Fruit fly (Drosophila melanogaster) whole organism, wandering third instar larva: ENCODE measurements around the gene Or98a.

Experiments used
- Abd-B ChIP-seq: fragments of >200 bp; optimal IDR thresholded peaks from 2 replicates; lab custom pipeline; 2017; ENCODE audit warnings: missing biosample characterization, missing genetic modification characterization
- CG32264 ChIP-seq: fragments of 200-800 bp; sonication (Bioruptor generic); optimal IDR thresholded peaks from 2 replicates; lab custom pipeline; 2016; ENCODE audit warnings: missing biosample characterization, missing genetic modification characterization
- CG9705 ChIP-seq: fragments of 200-800 bp; sonication (Bioruptor generic); optimal IDR thresholded peaks from 2 replicates; lab custom pipeline; 2018; ENCODE audit warnings: missing biosample characterization, mild to moderate bottlenecking, missing genetic modification characterization
- CrebA ChIP-seq: fragments of 200-800 bp; sonication (Bioruptor generic); optimal IDR thresholded peaks from 2 replicates; lab custom pipeline; 2016; ENCODE audit warnings: missing biosample characterization, mild to moderate bottlenecking, missing genetic modification characterization, borderline replicate concordance
- Dfd ChIP-seq: fragments of >200 bp; optimal IDR thresholded peaks from 2 replicates; lab custom pipeline; 2017; ENCODE audit warnings: missing biosample characterization, missing genetic modification characterization
- Dif ChIP-seq: fragments of 200-275, 200-300 bp; sonication (Bioruptor generic); optimal IDR thresholded peaks from 2 replicates; lab custom pipeline; 2018; ENCODE audit warnings: missing biosample characterization, missing genetic modification characterization; ENCODE audit not compliant: partially characterized antibody
- GATAd ChIP-seq: sonication (Bioruptor generic); optimal IDR thresholded peaks from 2 replicates; lab custom pipeline; 2016; ENCODE audit warnings: missing biosample characterization, missing genetic modification characterization
- HLH106 ChIP-seq: fragments of 200-800 bp; optimal IDR thresholded peaks from 3 replicates; lab custom pipeline; 2019; ENCODE audit warnings: missing biosample characterization, mild to moderate bottlenecking, missing genetic modification characterization, moderate library complexity
- Hnf4 ChIP-seq: fragments of 200-800 bp; sonication (Bioruptor generic); optimal IDR thresholded peaks from 2 replicates; lab custom pipeline; 2016; ENCODE audit warnings: missing biosample characterization, mild to moderate bottlenecking, missing genetic modification characterization
- Hr78 ChIP-seq: fragments of >200 bp; optimal IDR thresholded peaks from 2 replicates; lab custom pipeline; 2017; ENCODE audit warnings: missing biosample characterization, missing genetic modification characterization
- Hr83 ChIP-seq: fragments of 200-300 bp; sonication (Bioruptor generic); optimal IDR thresholded peaks from 2 replicates; lab custom pipeline; 2016; ENCODE audit warnings: missing biosample characterization, mild to moderate bottlenecking, missing genetic modification characterization, moderate library complexity; ENCODE audit not compliant: poor library complexity, severe bottlenecking
- Jra ChIP-seq: sonication (Bioruptor generic); optimal IDR thresholded peaks from 2 replicates; lab custom pipeline; 2016; ENCODE audit warnings: missing biosample characterization, missing genetic modification characterization
- Mio ChIP-seq: sonication (Bioruptor generic); optimal IDR thresholded peaks from 2 replicates; lab custom pipeline; 2016; ENCODE audit warnings: missing biosample characterization, missing genetic modification characterization
- Myc ChIP-seq: fragments of >200 bp; optimal IDR thresholded peaks from 2 replicates; lab custom pipeline; 2017
- N ChIP-seq: fragments of >200 bp; optimal IDR thresholded peaks from 2 replicates; lab custom pipeline; 2018; ENCODE audit warnings: missing biosample characterization, missing external identifiers, missing genetic modification characterization
- OdsH ChIP-seq: fragments of 200-800 bp; sonication (Bioruptor generic); optimal IDR thresholded peaks from 2 replicates; lab custom pipeline; 2016; ENCODE audit warnings: missing biosample characterization, mild to moderate bottlenecking, missing genetic modification characterization
- Rel ChIP-seq, 2 experiments: fragments of 200-800 bp; sonication (Bioruptor generic) in 1 of 2; optimal IDR thresholded peaks; 2 replicates in 1 of 2; 3 replicates in 1 of 2; lab custom pipeline; 2016 to 2019; ENCODE audit warnings: mild to moderate bottlenecking in 2 of 2, missing biosample characterization in 2 of 2, missing genetic modification characterization in 2 of 2, moderate library complexity in 1 of 2
- Sp1 ChIP-seq: fragments of 200-800 bp; sonication (Bioruptor generic); optimal IDR thresholded peaks from 3 replicates; lab custom pipeline; 2019; ENCODE audit warnings: missing biosample characterization, mild to moderate bottlenecking, missing genetic modification characterization, moderate library complexity
- Vsx2 ChIP-seq: fragments of 200-300, 225-300 bp; sonication (Bioruptor generic); optimal IDR thresholded peaks from 2 replicates; lab custom pipeline; 2018; ENCODE audit warnings: missing biosample characterization, missing genetic modification characterization; ENCODE audit not compliant: partially characterized antibody
- br ChIP-seq: fragments of 200-800 bp; sonication (Bioruptor generic); optimal IDR thresholded peaks from 2 replicates; lab custom pipeline; 2016; ENCODE audit warnings: missing biosample characterization, missing genetic modification characterization
- dl ChIP-seq, 2 experiments: fragments of 175-275, 200-275 bp in 1 of 2; fragments of 200-275 bp in 1 of 2; sonication (Bioruptor generic); optimal IDR thresholded peaks; lab custom pipeline; 2018; ENCODE audit warnings: mild to moderate bottlenecking in 2 of 2, missing biosample characterization in 2 of 2, missing genetic modification characterization in 2 of 2, moderate library complexity in 2 of 2; ENCODE audit not compliant: partially characterized antibody in 2 of 2, insufficient read depth in 1 of 2
- dsf ChIP-seq: sonication (Bioruptor generic); optimal IDR thresholded peaks from 2 replicates; lab custom pipeline; 2016; ENCODE audit warnings: missing biosample characterization, missing genetic modification characterization, borderline replicate concordance
- ey ChIP-seq: fragments of 200-800 bp; sonication (Bioruptor generic); optimal IDR thresholded peaks from 2 replicates; lab custom pipeline; 2016; ENCODE audit warnings: missing biosample characterization, missing genetic modification characterization
- foxo ChIP-seq, 2 experiments: fragments of 200-800 bp; sonication (Bioruptor generic); optimal IDR thresholded peaks; 2 replicates in 1 of 2; 3 replicates in 1 of 2; lab custom pipeline; 2016 to 2017; ENCODE audit warnings: missing biosample characterization in 2 of 2, missing genetic modification characterization in 2 of 2
- fru ChIP-seq: fragments of 200-800 bp; sonication (Bioruptor generic); optimal IDR thresholded peaks from 3 replicates; lab custom pipeline; 2016; ENCODE audit warnings: missing biosample characterization, mild to moderate bottlenecking, missing genetic modification characterization
- h ChIP-seq: fragments of 200-800 bp; sonication (Bioruptor generic); optimal IDR thresholded peaks from 3 replicates; lab custom pipeline; 2016; ENCODE audit warnings: missing biosample characterization, mild to moderate bottlenecking, missing genetic modification characterization
- jim ChIP-seq: fragments of 175-275, 200-325 bp; sonication (Bioruptor generic); optimal IDR thresholded peaks from 2 replicates; lab custom pipeline; 2016; ENCODE audit warnings: missing biosample characterization, mild to moderate bottlenecking, missing genetic modification characterization
- lola ChIP-seq: fragments of >200 bp; optimal IDR thresholded peaks from 2 replicates; lab custom pipeline; 2017; ENCODE audit warnings: missing biosample characterization, missing genetic modification characterization
- pan ChIP-seq: fragments of >200 bp; optimal IDR thresholded peaks from 2 replicates; lab custom pipeline; 2017
- psq ChIP-seq: fragments of 200-800 bp; sonication (Bioruptor generic); optimal IDR thresholded peaks from 3 replicates; lab custom pipeline; 2017; ENCODE audit warnings: missing biosample characterization, mild to moderate bottlenecking, missing genetic modification characterization, moderate library complexity
- rgr ChIP-seq: fragments of 200-800 bp; sonication (Bioruptor generic); optimal IDR thresholded peaks from 3 replicates; lab custom pipeline; 2016; ENCODE audit warnings: missing biosample characterization, mild to moderate bottlenecking, missing genetic modification characterization
- sage ChIP-seq: fragments of 200-800 bp; sonication (Bioruptor generic); optimal IDR thresholded peaks from 2 replicates; lab custom pipeline; 2016; ENCODE audit warnings: missing biosample characterization, mild to moderate bottlenecking, missing genetic modification characterization
- sv ChIP-seq: fragments of 200-800 bp; sonication (Bioruptor generic); optimal IDR thresholded peaks from 3 replicates; lab custom pipeline; 2016; ENCODE audit warnings: missing biosample characterization, missing genetic modification characterization
- tai ChIP-seq: sonication (Bioruptor generic); optimal IDR thresholded peaks from 2 replicates; lab custom pipeline; 2016; ENCODE audit warnings: missing biosample characterization, missing genetic modification characterization
- usp ChIP-seq: fragments of >200 bp; optimal IDR thresholded peaks from 2 replicates; lab custom pipeline; 2017; ENCODE audit warnings: missing biosample characterization, missing genetic modification characterization
- woc ChIP-seq: sonication (Bioruptor generic); optimal IDR thresholded peaks from 2 replicates; lab custom pipeline; 2016; ENCODE audit warnings: missing biosample characterization, mild to moderate bottlenecking, missing genetic modification characterization

The Or98a gene

dm6 chr3R:27845650-27846049, at the start of gene Or98a:
Or98a (plus strand) TSS chr3R:27845950.
- TF ChIP-seq N (GFP tag; lab: Kevin White, UChicago): no peak
- TF ChIP-seq Hnf4 (GFP tag; lab: Kevin White, UChicago): no peak
- TF ChIP-seq Sp1: no peak
- no peak for TF ChIP-seq dl (GFP tag; optimal IDR thresholded peaks at IDR 0.05; lab: Kevin White, UChicago; ENCODE audit: insufficient read depth in 1 of 2, partially characterized antibody in 2 of 2)

- no peak for TF ChIP-seq foxo (GFP tag; optimal IDR thresholded peaks at IDR 0.05; lab: Kevin White, UChicago)
- TF ChIP-seq br (GFP tag; lab: Kevin White, UChicago): no peak
- TF ChIP-seq h (GFP tag; lab: Kevin White, UChicago): no peak
- TF ChIP-seq, all 38 proteins: peak for 0
Measured at dm6 chr3R:27813251-27813650, 32.5 kb upstream of the Or98a start.

dm6 chr3R:27826188-27826587, 19.6 kb upstream of the Or98a start:
- peak in 1 of 2 experiments; percentile 38 for TF ChIP-seq foxo (GFP tag; optimal IDR thresholded peaks at IDR 0.05; lab: Kevin White, UChicago)
- TF ChIP-seq sv (GFP tag; lab: Kevin White, UChicago): no peak
- no peak for TF ChIP-seq Hr83 (GFP tag; lab: Kevin White, UChicago)
- no peak for TF ChIP-seq Vsx2 (GFP tag; lab: Kevin White, UChicago)
- no peak for TF ChIP-seq br (GFP tag; lab: Kevin White, UChicago)
- TF ChIP-seq OdsH: peak; percentile 27
- no peak for TF ChIP-seq dsf (GFP tag; lab: Kevin White, UChicago)
- TF ChIP-seq woc (GFP tag; lab: Kevin White, UChicago): no peak
- TF ChIP-seq jim (GFP tag; lab: Kevin White, UChicago): no peak
- peak; percentile 11 for TF ChIP-seq HLH106 (tag; lab: Kevin White, UChicago)
- TF ChIP-seq h (GFP tag; lab: Kevin White, UChicago): peak; percentile 24
- TF ChIP-seq Rel (GFP tag; optimal IDR thresholded peaks at IDR 0.05; lab: Kevin White, UChicago): no peak
- TF ChIP-seq Rel (tag; optimal IDR thresholded peaks at IDR 0.05; lab: Kevin White, UChicago): no peak
- no peak for TF ChIP-seq Myc (lab: Kevin White, UChicago)
- peak; percentile 11 for TF ChIP-seq Sp1
- no peak for TF ChIP-seq CG9705
- no peak for TF ChIP-seq GATAd (GFP tag; lab: Kevin White, UChicago)
- no peak for TF ChIP-seq psq (GFP tag; lab: Kevin White, UChicago)
- TF ChIP-seq Hnf4 (GFP tag; lab: Kevin White, UChicago): no peak
- no peak for TF ChIP-seq tai (GFP tag; lab: Kevin White, UChicago)
- TF ChIP-seq Hr78: no peak
- no peak for TF ChIP-seq CrebA (GFP tag; lab: Kevin White, UChicago)
- TF ChIP-seq fru (GFP tag; lab: Kevin White, UChicago): peak; percentile 27
- no peak for TF ChIP-seq rgr
- no peak for TF ChIP-seq lola
- no peak for TF ChIP-seq usp
- TF ChIP-seq dl (GFP tag; optimal IDR thresholded peaks at IDR 0.05; lab: Kevin White, UChicago; ENCODE audit: insufficient read depth in 1 of 2, partially characterized antibody in 2 of 2): no peak
- no peak for TF ChIP-seq pan (lab: Kevin White, UChicago)
- no peak for TF ChIP-seq sage (GFP tag; lab: Kevin White, UChicago)
- no peak for TF ChIP-seq CG32264 (GFP tag; lab: Kevin White, UChicago)
- no peak for TF ChIP-seq Jra
- no peak for TF ChIP-seq Dif (GFP tag; lab: Kevin White, UChicago)
- TF ChIP-seq Dfd: no peak
- TF ChIP-seq Abd-B (GFP tag; lab: Kevin White, UChicago): no peak
- peak; percentile 10 for TF ChIP-seq ey (GFP tag; lab: Kevin White, UChicago)
- TF ChIP-seq N (GFP tag; lab: Kevin White, UChicago): no peak
- TF ChIP-seq, all 38 proteins: peak for 7

dm6 chr3R:27843809-27844208, 1.9 kb upstream of the Or98a start:
- no peak for TF ChIP-seq Mio
- no peak for TF ChIP-seq Abd-B (GFP tag; lab: Kevin White, UChicago)
- no peak for TF ChIP-seq CG9705
- TF ChIP-seq woc (GFP tag; lab: Kevin White, UChicago): no peak
- TF ChIP-seq lola: no peak
- TF ChIP-seq usp: no peak
- no peak for TF ChIP-seq sv (GFP tag; lab: Kevin White, UChicago)
